Worm (Caenorhabditis elegans) whole organism, L4 larva: ENCODE measurements around the gene F53B1.8.

ENCODE experiments used
- F10B5.3 ChIP-seq: sonication (generic microtip); optimal IDR thresholded peaks from 2 replicates; lab custom pipeline; 2016; ENCODE audit warnings: mild to moderate bottlenecking, missing genetic modification characterization, missing compliant biosample characterization
- F26F4.8 ChIP-seq: fragments of 200-800 bp; sonication (Bioruptor generic); conservative IDR thresholded peaks from 2 replicates; pipeline ENCODE4 v1.3.6; 2022; ENCODE audit warnings: missing genetic modification characterization, missing compliant biosample characterization
- R02D3.7 ChIP-seq: fragments of 150-350 bp; sonication (generic microtip); optimal IDR thresholded peaks from 3 replicates; lab custom pipeline; 2014; ENCODE audit warnings: missing biosample characterization, missing genetic modification characterization
- T26A8.4 ChIP-seq: fragments of 200-800 bp; sonication (Bioruptor generic); IDR thresholded peaks from 2 replicates; pipeline ENCODE4 v1.3.6; 2022; ENCODE audit warnings: missing genetic modification characterization, missing compliant biosample characterization
- Y105C5A.15 ChIP-seq: fragments of 200-800 bp; sonication (Bioruptor generic); IDR thresholded peaks from 2 replicates; pipeline ENCODE4 v1.3.6; 2022; ENCODE audit warnings: missing genetic modification characterization, missing compliant biosample characterization
- Y48G9A.11 ChIP-seq: fragments of 200-800 bp; sonication (Bioruptor generic); IDR thresholded peaks from 2 replicates; pipeline ENCODE4 v1.3.6; 2022; ENCODE audit warnings: missing genetic modification reagents, missing genetic modification characterization, missing compliant biosample characterization
- Y5F2A.4 ChIP-seq: fragments of 200-800 bp; sonication (Bioruptor generic); optimal IDR thresholded peaks from 2 replicates; lab custom pipeline; 2018; ENCODE audit warnings: mild to moderate bottlenecking, missing genetic modification characterization, missing compliant biosample characterization
- Y75B8A.6 ChIP-seq: fragments of 200-800 bp; sonication (Bioruptor generic); IDR thresholded peaks from 2 replicates; pipeline ENCODE4 v1.3.6; 2022; ENCODE audit warnings: missing genetic modification reagents, missing genetic modification characterization, missing compliant biosample characterization
- aha-1 ChIP-seq: fragments of 150-350 bp; peaks from one replicate; lab custom pipeline; 2014; ENCODE audit warnings: missing biosample characterization, missing genetic modification characterization
- ceh-44 ChIP-seq: fragments of 200-800 bp; sonication (Bioruptor generic); IDR thresholded peaks from 2 replicates; pipeline ENCODE4 v1.3.6; 2022; ENCODE audit warnings: missing genetic modification reagents, missing genetic modification characterization, missing compliant biosample characterization
- ceh-62 ChIP-seq: sonication (generic microtip); optimal IDR thresholded peaks from 2 replicates; lab custom pipeline; 2017; ENCODE audit warnings: missing biosample characterization, missing genetic modification characterization
- ces-1 ChIP-seq: fragments of 150-350 bp; sonication (generic microtip); optimal IDR thresholded peaks from 4 replicates; lab custom pipeline; 2014; ENCODE audit warnings: missing biosample characterization, missing genetic modification reagents, missing genetic modification characterization
- daf-12 ChIP-seq: fragments of 150-350 bp; optimal IDR thresholded peaks from 2 replicates; lab custom pipeline; 2014; ENCODE audit warnings: missing biosample characterization, missing genetic modification reagents, missing genetic modification characterization
- daf-19 ChIP-seq: fragments of 200-800 bp; sonication (Bioruptor generic); conservative IDR thresholded peaks from 2 replicates; pipeline ENCODE4 v1.3.6; 2022; ENCODE audit warnings: missing genetic modification characterization, missing compliant biosample characterization
- dmd-6 ChIP-seq: fragments of 200-800 bp; sonication (Bioruptor generic); IDR thresholded peaks from 2 replicates; pipeline ENCODE4 v1.3.6; 2022; ENCODE audit warnings: missing genetic modification reagents, missing genetic modification characterization, missing compliant biosample characterization
- dmd-8 ChIP-seq: fragments of 200-800 bp; sonication (Bioruptor generic); IDR thresholded peaks from 2 replicates; pipeline ENCODE4 v1.3.6; 2022; ENCODE audit warnings: missing genetic modification characterization, missing compliant biosample characterization
- hlh-30 ChIP-seq: sonication (generic microtip); optimal IDR thresholded peaks from 2 replicates; lab custom pipeline; 2017; ENCODE audit warnings: antibody characterized with exemption, mild to moderate bottlenecking, missing genetic modification characterization, missing compliant biosample characterization; ENCODE audit not compliant: insufficient read depth
- hmg-1.1 ChIP-seq: fragments of 200-800 bp; sonication (Bioruptor generic); IDR thresholded peaks from 2 replicates; pipeline ENCODE4 v1.3.6; 2022; ENCODE audit warnings: missing genetic modification reagents, missing genetic modification characterization, missing compliant biosample characterization
- lim-7 ChIP-seq: fragments of 200-800 bp; sonication (Bioruptor generic); IDR thresholded peaks from 2 replicates; pipeline ENCODE4 v1.3.6; 2022; ENCODE audit warnings: missing genetic modification characterization, missing compliant biosample characterization
- lir-3 ChIP-seq: sonication (generic microtip); optimal IDR thresholded peaks from 2 replicates; lab custom pipeline; 2016; ENCODE audit warnings: mild to moderate bottlenecking, missing genetic modification characterization, missing compliant biosample characterization
- lsy-2 ChIP-seq, 2 experiments: fragments of 150-350 bp in 1 of 2; sonication (generic microtip) in 1 of 2; optimal IDR thresholded peaks; 2 replicates each; lab custom pipeline; 2014 to 2017; ENCODE audit warnings: missing biosample characterization in 2 of 2, missing genetic modification characterization in 2 of 2
- mes-2 ChIP-seq: sonication (generic microtip); optimal IDR thresholded peaks from 2 replicates; lab custom pipeline; 2016; ENCODE audit warnings: missing genotype, mild to moderate bottlenecking, missing genetic modification characterization, missing compliant biosample characterization; ENCODE audit not compliant: poor library complexity, severe bottlenecking
- mxl-3 ChIP-seq: fragments of 200-800 bp; sonication (Bioruptor generic); optimal IDR thresholded peaks from 2 replicates; lab custom pipeline; 2018; ENCODE audit warnings: mild to moderate bottlenecking, missing genetic modification characterization, missing compliant biosample characterization
- nhr-11 ChIP-seq: fragments of 150-350 bp; optimal IDR thresholded peaks from 2 replicates; lab custom pipeline; 2014; ENCODE audit warnings: missing biosample characterization, missing genetic modification characterization
- nhr-25 ChIP-seq: sonication (generic microtip); optimal IDR thresholded peaks from 2 replicates; lab custom pipeline; 2017; ENCODE audit warnings: missing genetic modification characterization, mild to moderate bottlenecking, missing compliant biosample characterization, antibody characterized with exemption, moderate library complexity, borderline replicate concordance; ENCODE audit not compliant: insufficient read depth
- nhr-28 ChIP-seq: fragments of 150-350 bp; optimal IDR thresholded peaks from 2 replicates; lab custom pipeline; 2014; ENCODE audit warnings: missing biosample characterization, missing genetic modification characterization
- nhr-6 ChIP-seq: fragments of 150-350 bp; optimal IDR thresholded peaks from 2 replicates; lab custom pipeline; 2014; ENCODE audit warnings: missing biosample characterization, missing genetic modification characterization
- nhr-76 ChIP-seq: fragments of 150-350 bp; optimal IDR thresholded peaks from 2 replicates; lab custom pipeline; 2014; ENCODE audit warnings: missing biosample characterization, missing genetic modification characterization
- saeg-2 ChIP-seq: fragments of 200-800 bp; sonication (Bioruptor generic); IDR thresholded peaks from 2 replicates; pipeline ENCODE4 v1.3.6; 2022; ENCODE audit warnings: missing genetic modification reagents, missing genetic modification characterization, missing compliant biosample characterization
- spr-3 ChIP-seq: fragments of 200-800 bp; sonication (Bioruptor generic); optimal IDR thresholded peaks from 2 replicates; lab custom pipeline; 2018; ENCODE audit warnings: mild to moderate bottlenecking, missing genetic modification characterization, missing compliant biosample characterization
- tag-97 ChIP-seq: fragments of 200-800 bp; sonication (Bioruptor generic); IDR thresholded peaks from 2 replicates; pipeline ENCODE4 v1.3.6; 2022; ENCODE audit warnings: missing genetic modification characterization, missing compliant biosample characterization
- tra-1 ChIP-seq: fragments of 200-800 bp; sonication (Bioruptor generic); IDR thresholded peaks from 2 replicates; pipeline ENCODE4 v1.3.6; 2022; ENCODE audit warnings: missing genetic modification reagents, missing genetic modification characterization, missing compliant biosample characterization
- unc-62 ChIP-seq, 3 experiments: fragments of 150-350 bp in 1 of 3; sonication (generic microtip); optimal IDR thresholded peaks in 2 of 3; peaks in 1 of 3; 1 replicate in 1 of 3; 2 replicates in 2 of 3; lab custom pipeline; 2014 to 2017; ENCODE audit warnings: missing biosample characterization in 3 of 3, missing genetic modification characterization in 3 of 3, missing genetic modification reagents in 3 of 3, missing genotype in 1 of 3
- zfp-2 ChIP-seq: sonication (generic microtip); optimal IDR thresholded peaks from 2 replicates; lab custom pipeline; 2016; ENCODE audit warnings: mild to moderate bottlenecking, missing genetic modification characterization, missing compliant biosample characterization

Gene F53B1.8

DNA sequence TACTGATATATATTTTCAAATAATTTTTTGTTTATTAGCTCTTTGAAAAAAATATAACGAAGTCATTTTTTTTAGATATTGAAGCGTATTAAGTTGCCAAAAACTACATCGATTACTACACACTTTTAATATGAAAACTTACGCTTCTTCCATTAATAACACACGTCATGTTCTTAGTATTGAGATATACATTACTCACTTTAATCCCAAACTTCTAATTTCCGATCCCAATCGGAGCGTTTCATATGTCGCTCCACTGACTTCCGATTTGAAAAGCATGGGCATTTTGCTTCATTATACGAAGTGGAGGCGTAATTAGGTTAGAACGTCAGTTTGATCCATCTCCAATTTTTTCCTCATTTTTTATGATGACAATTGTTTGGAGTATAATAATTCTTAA is 51.2 kb downstream of the F53B1.8 start:
- TF ChIP-seq aha-1 (tag; lab: Kevin White, UChicago) = peak; percentile 89
- TF ChIP-seq mxl-3 (GFP tag; lab: Kevin White, UChicago) = no peak

DNA sequence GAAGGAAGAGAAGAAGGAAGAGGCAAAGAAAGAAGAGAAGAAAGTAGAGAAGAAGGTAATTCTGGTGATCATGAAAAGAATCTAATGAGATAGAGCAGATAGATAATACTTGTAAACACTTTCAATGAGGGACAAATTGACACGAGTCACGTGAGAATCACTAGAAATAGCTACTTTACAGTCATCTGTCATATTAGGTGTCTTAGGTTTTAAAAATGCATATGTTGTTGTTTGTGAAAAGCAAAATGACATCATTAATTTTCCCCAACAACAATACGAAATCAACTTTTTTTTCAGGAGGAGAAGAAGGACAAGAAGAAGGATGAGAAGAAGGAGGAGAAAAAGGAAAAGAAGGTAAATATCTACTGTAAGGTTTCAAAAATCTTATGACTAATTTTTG is 54.9 kb downstream of the F53B1.8 start:
- no peak for TF ChIP-seq F10B5.3 (tag; lab: Kevin White, UChicago)
- TF ChIP-seq lir-3 = no peak
- TF ChIP-seq ceh-44 (GFP tag; lab: Robert Waterston, UW) = no peak
- TF ChIP-seq unc-62 (GFP tag; optimal IDR thresholded peaks at IDR 0.05 in 1 of 2; lab: Kevin White, UChicago) = peak in 1 of 2 experiments; percentile 36
- no peak for TF ChIP-seq unc-62 (tag; optimal IDR thresholded peaks at IDR 0.05; lab: Kevin White, UChicago)
- TF ChIP-seq hlh-30 (tag; lab: Kevin White, UChicago) = peak; percentile 30

- TF ChIP-seq ceh-62 (tag; lab: Kevin White, UChicago) (no peak), Y75B8A.6 (GFP tag; lab: Robert Waterston, UW) (no peak), nhr-11 (no peak), nhr-25 (peak; percentile 27), hlh-30 (tag; lab: Kevin White, UChicago) (peak; percentile 10), unc-62 (GFP tag; optimal IDR thresholded peaks at IDR 0.05 in 1 of 2; lab: Kevin White, UChicago) (peak in 1 of 2 experiments; percentile 90), unc-62 (tag; optimal IDR thresholded peaks at IDR 0.05; lab: Kevin White, UChicago) (no peak), lim-7 (GFP tag; lab: Robert Waterston, UW) (no peak), spr-3 (GFP tag; lab: Kevin White, UChicago) (no peak), R02D3.7 (tag; lab: Kevin White, UChicago) (no peak), mxl-3 (GFP tag; lab: Kevin White, UChicago) (peak; percentile 37), daf-12 (tag; lab: Kevin White, UChicago) (no peak), hmg-1.1 (GFP tag; lab: Robert Waterston, UW) (no peak), zfp-2 (tag; lab: Kevin White, UChicago) (no peak), mes-2 (tag; lab: Kevin White, UChicago) (no peak), dmd-6 (GFP tag; lab: Robert Waterston, UW) (no peak), dmd-8 (no peak), nhr-6 (tag; lab: Kevin White, UChicago) (no peak), T26A8.4 (GFP tag; lab: Robert Waterston, UW) (no peak), tag-97 (no peak), F26F4.8 (GFP tag; lab: Robert Waterston, UW) (no peak), tra-1 (GFP tag; lab: Robert Waterston, UW) (no peak), ces-1 (GFP tag; lab: Kevin White, UChicago) (no peak), nhr-76 (tag; lab: Kevin White, UChicago) (no peak), Y5F2A.4 (no peak), Y48G9A.11 (GFP tag; lab: Robert Waterston, UW) (no peak), lsy-2 (tag; optimal IDR thresholded peaks at IDR 0.05; lab: Kevin White, UChicago) (no peak), daf-19 (GFP tag; lab: Robert Waterston, UW) (no peak), Y105C5A.15 (GFP tag; lab: Robert Waterston, UW) (no peak), nhr-28 (tag; lab: Kevin White, UChicago) (peak; percentile 21), saeg-2 (no peak)
These were observed 56.0 kb downstream of the F53B1.8 start, which contains the start of gene txdc-12.2 for ce11 chrX:2074055-2074454. TSS of gene txdc-12.2 (plus strand) at chrX:2074450.
